Fruit fly (Drosophila melanogaster) Kc167 (cell line): ENCODE results near the gene wb.

Experiments
- Myc ChIP-seq: fragments of >200 bp; optimal IDR thresholded peaks from 2 replicates; lab custom pipeline; 2017; ENCODE audit warnings: missing external identifiers
- Sin3A ChIP-seq: fragments of >200 bp; optimal IDR thresholded peaks from 2 replicates; lab custom pipeline; 2018; ENCODE audit warnings: missing external identifiers
- h ChIP-seq: fragments of >200 bp; optimal IDR thresholded peaks from 3 replicates; lab custom pipeline; 2018; ENCODE audit warnings: missing external identifiers
- insv ChIP-seq: fragments of >200 bp; optimal IDR thresholded peaks from 3 replicates; lab custom pipeline; 2018; ENCODE audit warnings: missing external identifiers
- psq ChIP-seq: fragments of >200 bp; optimal IDR thresholded peaks from 2 replicates; lab custom pipeline; 2017; ENCODE audit warnings: missing external identifiers
- ttk ChIP-seq: sonication (Bioruptor generic); optimal IDR thresholded peaks from 2 replicates; lab custom pipeline; 2017; ENCODE audit warnings: missing external identifiers

Gene wb

DNA sequence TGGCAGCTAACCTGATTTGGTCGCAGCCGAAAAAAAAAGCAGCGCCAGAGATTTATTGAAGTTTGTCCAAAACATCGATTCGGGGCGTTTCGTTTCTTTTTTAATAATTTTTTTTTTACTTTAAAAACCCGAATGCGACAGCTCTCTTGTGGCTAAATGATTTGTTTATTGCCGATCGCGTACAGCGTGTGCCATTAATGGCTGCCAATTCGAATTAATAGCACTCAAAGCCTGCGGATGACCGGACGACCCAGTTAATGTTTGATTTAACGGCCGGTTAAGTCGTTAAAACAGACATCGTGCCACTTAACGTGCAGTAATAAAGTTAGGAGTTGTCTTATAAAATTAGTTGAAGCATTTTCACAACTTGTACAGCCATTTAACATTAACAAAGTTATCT, 8.6 kb downstream of the wb start:
- TF ChIP-seq Sin3A (no peak), insv (lab: Kevin White, UChicago) (no peak), h (lab: Kevin White, UChicago) (no peak), psq (lab: Kevin White, UChicago) (no peak), ttk (no peak), Myc (lab: Kevin White, UChicago) (no peak)

DNA sequence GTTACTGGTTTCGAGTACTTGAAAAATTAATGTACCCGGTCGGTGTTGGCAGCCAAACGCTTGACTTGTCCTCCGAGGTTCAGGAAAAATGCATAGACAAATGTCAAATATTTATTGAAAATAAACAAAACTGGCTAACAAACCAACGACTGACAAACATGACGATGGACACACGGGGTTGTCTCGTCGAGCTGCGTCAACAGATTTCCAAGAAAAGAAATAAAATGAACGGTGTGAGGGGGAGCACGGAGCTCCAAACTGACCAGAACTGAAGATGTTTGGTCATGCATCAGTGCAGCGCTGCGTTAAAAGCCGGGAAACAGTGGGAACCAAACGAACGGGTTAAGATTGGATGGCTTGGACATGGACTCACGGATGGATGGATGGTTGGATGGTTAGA, 10.7 kb downstream of the wb start:
- TF ChIP-seq h (lab: Kevin White, UChicago), result no peak
- TF ChIP-seq Sin3A, result no peak
- TF ChIP-seq ttk, result no peak
- TF ChIP-seq Myc (lab: Kevin White, UChicago), result no peak
- no peak for TF ChIP-seq insv (lab: Kevin White, UChicago)
- no peak for TF ChIP-seq psq (lab: Kevin White, UChicago)

DNA sequence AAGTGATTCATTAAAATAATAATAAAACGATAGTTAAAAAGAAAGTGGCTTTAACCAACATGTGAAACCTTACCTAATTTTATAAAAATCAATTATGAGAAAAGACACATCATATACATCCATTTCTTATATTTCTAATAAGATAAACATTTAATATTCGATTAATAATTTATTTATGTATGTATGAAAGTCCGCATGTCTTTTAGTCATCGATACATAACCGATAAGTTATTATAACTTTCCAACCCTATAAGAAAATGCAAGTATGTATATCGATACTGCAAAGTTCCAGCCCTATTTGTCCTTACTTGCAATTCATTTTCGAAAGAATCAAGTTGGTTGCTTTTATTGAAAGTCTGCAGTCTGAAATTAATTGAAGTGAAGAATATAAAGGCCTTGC, 11.7 kb downstream of the wb start, which contains the start of gene CG32971:
Gene CG32971 (plus strand): TSS at position 301 of the 400 bp plus-strand sequence.
- TF ChIP-seq ttk (no peak), insv (lab: Kevin White, UChicago) (no peak), h (lab: Kevin White, UChicago) (no peak), Sin3A (no peak), psq (lab: Kevin White, UChicago) (no peak), Myc (lab: Kevin White, UChicago) (no peak)

DNA sequence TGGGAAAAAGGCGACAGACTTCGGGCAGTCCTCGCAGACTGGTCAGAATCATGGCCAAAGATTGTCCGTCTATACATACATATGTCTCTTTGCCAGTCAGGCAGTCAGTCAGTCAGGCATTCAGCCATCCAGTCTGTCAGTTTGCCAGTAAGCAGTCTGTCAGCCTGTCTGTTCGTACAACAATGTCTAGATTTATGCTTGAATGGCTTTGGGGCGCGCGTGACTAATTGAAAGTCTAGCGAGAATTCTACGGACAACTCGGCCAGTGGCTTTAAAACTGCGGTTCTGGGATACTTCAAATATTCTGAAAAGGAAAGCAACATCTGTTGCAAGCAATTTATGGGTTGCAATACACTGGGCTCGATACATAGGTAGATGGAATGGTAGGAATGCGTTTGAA, 17.9 kb downstream of the wb start:
- TF ChIP-seq psq (lab: Kevin White, UChicago), result no peak
- no peak for TF ChIP-seq Myc (lab: Kevin White, UChicago)
- TF ChIP-seq h (lab: Kevin White, UChicago), result no peak
- TF ChIP-seq insv (lab: Kevin White, UChicago), result no peak
- no peak for TF ChIP-seq Sin3A
- TF ChIP-seq ttk, result no peak

DNA sequence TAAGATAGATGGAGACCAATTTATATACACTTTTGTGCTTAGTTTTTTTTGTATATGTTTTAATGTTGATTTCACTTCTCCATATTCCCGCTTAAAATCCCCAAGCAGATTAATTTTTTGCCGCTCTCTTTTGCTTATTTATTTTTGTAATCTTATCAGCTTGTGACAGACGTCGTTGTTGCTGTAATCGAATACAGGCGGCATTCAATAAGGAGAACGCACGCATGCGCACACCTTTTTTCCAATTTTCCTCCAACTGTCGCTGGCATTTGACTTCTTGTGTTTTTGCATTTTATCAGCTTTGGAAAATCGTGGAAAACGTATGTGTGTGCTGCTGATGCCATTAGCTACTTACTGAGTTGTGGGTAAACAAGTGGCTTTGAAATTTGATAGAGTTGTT, 21.8 kb downstream of the wb start:
- TF ChIP-seq h (lab: Kevin White, UChicago) (no peak), ttk (no peak), insv (lab: Kevin White, UChicago) (no peak), psq (lab: Kevin White, UChicago) (no peak), Myc (lab: Kevin White, UChicago) (no peak)

DNA sequence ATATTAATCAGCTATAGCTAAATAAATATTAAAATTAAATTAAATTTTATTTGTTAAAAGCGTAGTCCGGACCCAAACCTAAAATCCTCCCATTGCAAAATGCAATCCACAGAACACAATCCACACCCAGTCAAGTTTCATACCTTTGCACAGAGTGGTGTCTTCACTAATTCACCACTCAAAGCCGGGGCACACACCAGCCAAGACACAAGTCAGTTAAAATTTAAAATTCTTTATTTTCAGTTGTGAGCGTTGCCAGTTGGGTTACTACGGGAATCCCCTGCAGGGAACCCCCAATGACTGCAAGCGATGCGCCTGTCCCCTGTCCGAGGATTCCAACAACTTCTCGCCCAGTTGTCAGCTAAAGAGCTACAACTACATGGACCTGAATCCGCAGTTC, 25.1 kb downstream of the wb start:
- no peak for TF ChIP-seq Sin3A
- TF ChIP-seq Myc (lab: Kevin White, UChicago), result no peak
- no peak for TF ChIP-seq psq (lab: Kevin White, UChicago)
- no peak for TF ChIP-seq h (lab: Kevin White, UChicago)
- no peak for TF ChIP-seq ttk
- no peak for TF ChIP-seq insv (lab: Kevin White, UChicago)

DNA sequence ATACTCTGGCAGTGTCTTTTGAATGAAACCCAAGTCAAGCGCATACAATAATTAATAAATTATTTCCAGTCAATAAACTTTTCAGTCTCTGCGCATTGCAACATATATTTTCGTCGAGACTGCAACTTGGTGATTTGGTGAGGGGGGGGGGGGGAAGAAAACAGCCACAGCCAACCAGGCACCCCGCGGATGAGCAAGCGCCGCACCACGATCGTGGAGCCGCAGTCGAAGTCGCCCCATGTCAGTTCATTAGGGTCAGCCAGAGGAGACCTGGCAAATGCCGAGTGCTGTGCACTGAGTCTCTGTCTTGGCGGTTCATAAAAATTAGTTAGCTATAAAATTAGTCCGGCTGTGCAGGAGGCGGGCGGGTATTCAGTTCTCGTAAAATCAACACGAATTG, 29.9 kb downstream of the wb start:
- TF ChIP-seq Myc (lab: Kevin White, UChicago) (no peak), Sin3A (no peak), ttk (no peak), psq (lab: Kevin White, UChicago) (no peak), insv (lab: Kevin White, UChicago) (no peak), h (lab: Kevin White, UChicago) (no peak)

DNA sequence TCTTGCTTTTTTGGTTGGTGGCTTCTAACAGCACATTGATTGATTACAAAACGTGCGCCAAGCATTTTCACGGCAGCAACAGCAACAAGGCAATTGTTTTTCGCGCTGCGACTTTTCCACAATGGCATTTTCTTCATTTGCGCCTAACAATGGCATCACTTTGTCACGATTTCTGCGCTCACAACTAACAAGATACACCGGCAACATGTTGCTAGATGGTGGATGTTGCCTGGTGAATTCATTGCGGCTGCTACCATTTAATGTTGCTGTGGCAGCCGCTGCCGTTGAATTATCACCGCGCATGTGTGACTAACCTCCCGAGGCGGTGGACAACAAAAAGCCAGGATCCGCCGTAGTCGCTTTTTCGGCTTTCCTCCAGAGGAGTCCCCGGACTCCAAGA, 31.1 kb downstream of the wb start:
- TF ChIP-seq h (lab: Kevin White, UChicago) (no peak), psq (lab: Kevin White, UChicago) (no peak), Sin3A (no peak), ttk (no peak), Myc (lab: Kevin White, UChicago) (no peak), insv (lab: Kevin White, UChicago) (no peak)

DNA sequence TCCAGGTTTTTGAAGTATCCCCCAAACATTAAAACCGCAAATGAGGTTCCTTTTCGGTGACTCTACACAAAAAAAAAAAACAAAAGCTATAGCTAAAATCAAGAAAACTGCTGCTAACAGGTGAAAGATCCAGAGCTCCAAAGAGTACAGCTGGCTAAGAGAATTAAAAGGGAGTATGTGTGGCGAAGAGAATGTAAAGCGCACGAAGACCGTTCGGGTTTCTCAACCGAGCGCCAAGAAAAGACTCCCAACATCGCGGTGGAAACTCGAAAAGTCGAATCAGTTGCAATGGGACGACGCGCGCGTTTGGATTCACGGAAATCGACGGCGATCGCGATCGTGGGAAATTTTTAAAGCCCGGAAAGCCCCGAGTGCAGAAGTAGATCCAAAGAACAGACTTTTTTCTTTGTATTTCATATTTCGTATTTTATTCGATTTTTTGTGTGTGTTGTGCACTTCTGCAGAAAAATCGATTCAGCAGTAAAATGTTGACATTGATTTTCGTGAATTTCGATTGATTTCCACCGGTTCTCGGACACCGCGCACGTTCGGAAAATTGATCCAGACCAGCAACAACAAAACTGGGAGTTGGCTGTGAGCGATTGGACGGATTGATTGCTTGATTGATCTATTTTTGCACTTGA, 38.0 kb downstream of the wb start:
- no peak for TF ChIP-seq ttk
- TF ChIP-seq h (lab: Kevin White, UChicago), result no peak
- TF ChIP-seq psq (lab: Kevin White, UChicago), result no peak
- TF ChIP-seq insv (lab: Kevin White, UChicago), result no peak
- TF ChIP-seq Myc (lab: Kevin White, UChicago), result no peak
- TF ChIP-seq Sin3A, result no peak

DNA sequence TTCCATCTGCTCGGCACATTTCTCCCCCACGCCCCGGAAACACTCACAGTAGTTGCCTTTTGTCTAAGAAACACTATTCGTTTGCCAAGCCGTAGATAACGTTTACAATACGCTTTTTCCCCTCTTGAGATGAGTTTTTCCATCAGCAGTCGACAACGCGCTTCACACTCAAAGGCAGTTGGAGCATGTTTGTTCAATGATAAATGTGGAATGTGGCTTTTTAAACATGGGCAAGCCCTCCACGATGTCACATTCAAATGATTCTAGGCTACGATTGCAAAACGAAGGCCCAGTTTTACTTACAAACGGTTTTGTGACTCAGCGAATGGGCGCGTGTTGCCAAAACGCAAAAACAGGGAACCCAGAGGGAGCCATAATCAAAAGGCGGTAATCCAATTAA, 39.7 kb downstream of the wb start:
- TF ChIP-seq Sin3A (no peak), ttk (no peak), psq (lab: Kevin White, UChicago) (no peak), h (lab: Kevin White, UChicago) (no peak), insv (lab: Kevin White, UChicago) (no peak), Myc (lab: Kevin White, UChicago) (no peak)

DNA sequence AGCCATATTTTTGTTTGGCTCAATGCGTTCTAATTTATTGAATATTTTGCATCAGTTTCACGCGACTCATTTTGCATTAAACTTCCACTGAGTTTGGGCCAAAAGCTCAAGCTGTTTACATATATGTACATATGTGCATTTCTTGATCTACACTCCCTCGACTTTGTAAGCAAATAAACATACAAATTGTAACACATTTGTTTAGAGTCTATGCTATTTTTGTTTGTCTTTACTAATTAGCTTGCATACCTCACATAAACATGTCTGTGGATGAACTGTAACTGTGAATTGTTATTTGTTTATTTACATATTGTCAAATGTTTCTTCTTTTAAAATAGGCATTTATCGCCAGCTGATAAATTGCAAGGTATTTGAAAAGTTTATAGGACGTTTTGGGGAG, 44.7 kb downstream of the wb start:
- no peak for TF ChIP-seq ttk
- no peak for TF ChIP-seq Sin3A
- TF ChIP-seq Myc (lab: Kevin White, UChicago), result no peak
- no peak for TF ChIP-seq h (lab: Kevin White, UChicago)
- TF ChIP-seq psq (lab: Kevin White, UChicago), result no peak
- TF ChIP-seq insv (lab: Kevin White, UChicago), result no peak

DNA sequence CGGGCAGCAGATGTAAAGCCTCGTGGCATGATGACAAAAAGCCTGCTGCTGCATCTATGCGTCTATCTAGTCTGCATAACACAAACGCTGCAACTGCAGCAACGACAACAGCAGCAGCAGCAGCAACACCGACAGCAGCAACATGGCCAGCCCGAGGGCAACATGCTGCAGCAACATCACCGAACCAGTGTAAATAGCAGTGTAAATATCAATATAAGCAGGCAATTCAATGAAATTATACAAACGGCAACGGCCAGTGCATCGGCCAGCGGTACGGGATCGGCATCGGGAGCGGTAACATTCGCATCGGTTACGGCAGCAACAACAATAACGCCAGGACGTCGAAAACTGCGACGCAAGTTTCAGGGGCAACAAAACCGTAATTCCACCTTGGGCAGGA, 45.4 kb downstream of the wb start:
- no peak for TF ChIP-seq h (lab: Kevin White, UChicago)
- no peak for TF ChIP-seq Myc (lab: Kevin White, UChicago)
- no peak for TF ChIP-seq insv (lab: Kevin White, UChicago)
- TF ChIP-seq Sin3A, result no peak
- no peak for TF ChIP-seq psq (lab: Kevin White, UChicago)
- no peak for TF ChIP-seq ttk

DNA sequence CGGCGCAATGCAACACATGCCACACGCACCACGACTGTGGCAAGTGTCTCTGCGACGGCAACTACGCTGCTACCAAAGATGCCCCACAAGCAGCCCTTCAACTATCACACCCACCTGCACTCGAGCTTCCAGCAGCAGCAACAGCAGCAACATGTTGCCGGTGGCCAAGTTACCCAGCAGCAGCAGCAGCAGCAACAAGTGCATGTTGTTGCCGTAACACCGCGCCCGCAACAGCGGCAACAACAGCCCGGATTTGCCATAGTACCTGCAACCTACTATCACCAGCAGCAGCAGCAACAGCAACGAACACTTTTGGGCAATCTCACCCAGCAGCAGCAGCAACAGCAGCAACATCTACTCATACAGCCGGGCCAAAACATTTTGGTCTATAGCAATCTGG, 45.8 kb downstream of the wb start:
- TF ChIP-seq psq (lab: Kevin White, UChicago), result no peak
- no peak for TF ChIP-seq ttk
- no peak for TF ChIP-seq h (lab: Kevin White, UChicago)
- no peak for TF ChIP-seq Sin3A
- no peak for TF ChIP-seq Myc (lab: Kevin White, UChicago)
- no peak for TF ChIP-seq insv (lab: Kevin White, UChicago)
